Worm (Caenorhabditis elegans) whole organism, young adult: ENCODE measurements around the gene Y38E10A.17.

Experiments
- B0261.1 ChIP-seq: sonication (generic microtip); optimal IDR thresholded peaks from 2 replicates; lab custom pipeline; 2016; ENCODE audit warnings: mild to moderate bottlenecking, missing genetic modification characterization, moderate library complexity, missing compliant biosample characterization
- B0336.3 ChIP-seq: fragments of 200-800 bp; sonication (Bioruptor generic); IDR thresholded peaks from 2 replicates; pipeline ENCODE4 v1.3.6; 2022; ENCODE audit warnings: missing genetic modification characterization, missing compliant biosample characterization
- C06A6.2 ChIP-seq: fragments of 200-800 bp; sonication (Bioruptor generic); conservative IDR thresholded peaks from 2 replicates; pipeline ENCODE4 v1.3.6; 2022; ENCODE audit warnings: missing genetic modification characterization, missing compliant biosample characterization
- C17E4.6 ChIP-seq: fragments of 200-800 bp; sonication (Bioruptor generic); IDR thresholded peaks from 2 replicates; pipeline ENCODE4 v1.3.6; 2022; ENCODE audit warnings: missing genetic modification reagents, missing genetic modification characterization, missing compliant biosample characterization
- F37B4.10 ChIP-seq: fragments of 200-800 bp; sonication (Bioruptor generic); IDR thresholded peaks from 2 replicates; pipeline ENCODE4 v1.3.6; 2022; ENCODE audit warnings: missing genetic modification characterization, missing compliant biosample characterization
- F49E8.2 ChIP-seq: sonication (generic microtip); optimal IDR thresholded peaks from 3 replicates; lab custom pipeline; 2017; ENCODE audit warnings: missing genetic modification characterization, mild to moderate bottlenecking, missing compliant biosample characterization, antibody characterized with exemption, moderate library complexity; ENCODE audit not compliant: insufficient read depth
- F55B11.4 ChIP-seq: sonication (generic microtip); optimal IDR thresholded peaks from 2 replicates; lab custom pipeline; 2016; ENCODE audit warnings: missing compliant biosample characterization, missing genetic modification characterization, borderline replicate concordance; ENCODE audit not compliant: insufficient read depth
- F57A8.1 ChIP-seq: fragments of 200-800 bp; sonication (Bioruptor generic); optimal IDR thresholded peaks from 2 replicates; lab custom pipeline; 2018; ENCODE audit warnings: mild to moderate bottlenecking, missing genetic modification characterization, moderate library complexity, missing compliant biosample characterization
- K11D2.4 ChIP-seq: fragments of 200-800 bp; sonication (Bioruptor generic); IDR thresholded peaks from 2 replicates; pipeline ENCODE4 v1.3.6; 2022; ENCODE audit warnings: missing genetic modification reagents, missing genetic modification characterization, missing compliant biosample characterization
- T07F8.4 ChIP-seq: sonication (generic microtip); optimal IDR thresholded peaks from 2 replicates; lab custom pipeline; 2016; ENCODE audit warnings: mild to moderate bottlenecking, missing genetic modification characterization, moderate library complexity, missing compliant biosample characterization
- Y53F4B.3 ChIP-seq: fragments of 200-800 bp; sonication (Bioruptor generic); IDR thresholded peaks from 2 replicates; pipeline ENCODE4 v1.3.6; 2022; ENCODE audit warnings: missing genetic modification reagents, missing genetic modification characterization, missing compliant biosample characterization
- Y56A3A.18 ChIP-seq: fragments of 200-800 bp; sonication (Bioruptor generic); IDR thresholded peaks from 2 replicates; pipeline ENCODE4 v1.3.6; 2022; ENCODE audit warnings: missing genetic modification reagents, missing genetic modification characterization, missing compliant biosample characterization
- Y79H2A.3 ChIP-seq: fragments of 200-800 bp; sonication (Bioruptor generic); conservative IDR thresholded peaks from 2 replicates; pipeline ENCODE4 v1.3.6; 2022; ENCODE audit warnings: missing genetic modification reagents, missing genetic modification characterization, missing compliant biosample characterization
- attf-5 ChIP-seq: fragments of 200-800 bp; sonication (Bioruptor generic); optimal IDR thresholded peaks from 2 replicates; lab custom pipeline; 2018; ENCODE audit warnings: mild to moderate bottlenecking, missing genetic modification characterization, missing compliant biosample characterization
- attf-6 ChIP-seq: fragments of 200-800 bp; sonication (Bioruptor generic); IDR thresholded peaks from 2 replicates; pipeline ENCODE4 v1.3.6; 2022; ENCODE audit warnings: missing genetic modification reagents, missing genetic modification characterization, missing compliant biosample characterization
- bed-1 ChIP-seq: fragments of 200-800 bp; sonication (Bioruptor generic); IDR thresholded peaks from 2 replicates; pipeline ENCODE4 v1.3.6; 2022; ENCODE audit warnings: missing genetic modification reagents, missing genetic modification characterization, missing compliant biosample characterization
- bed-2 ChIP-seq: fragments of 200-800 bp; sonication (Bioruptor generic); IDR thresholded peaks from 2 replicates; pipeline ENCODE4 v1.3.6; 2022; ENCODE audit warnings: missing genetic modification reagents, missing genetic modification characterization, missing compliant biosample characterization
- ceh-100 ChIP-seq: fragments of 200-800 bp; sonication (Bioruptor generic); IDR thresholded peaks from 2 replicates; pipeline ENCODE4 v1.3.6; 2022; ENCODE audit warnings: missing genetic modification reagents, missing genetic modification characterization, missing compliant biosample characterization
- ceh-58 ChIP-seq: fragments of 200-800 bp; sonication (Bioruptor generic); IDR thresholded peaks from 2 replicates; pipeline ENCODE4 v1.3.6; 2022; ENCODE audit warnings: missing genetic modification characterization, missing compliant biosample characterization
- ceh-91 ChIP-seq: fragments of 200-800 bp; sonication (Bioruptor generic); IDR thresholded peaks from 2 replicates; pipeline ENCODE4 v1.3.6; 2022; ENCODE audit warnings: missing genetic modification reagents, missing genetic modification characterization, missing compliant biosample characterization
- die-1 ChIP-seq: sonication (generic microtip); optimal IDR thresholded peaks from 2 replicates; lab custom pipeline; 2016; ENCODE audit warnings: missing genotype, mild to moderate bottlenecking, missing genetic modification characterization, missing compliant biosample characterization
- dpff-1 ChIP-seq: sonication (generic microtip); optimal IDR thresholded peaks from 2 replicates; lab custom pipeline; 2017; ENCODE audit warnings: mild to moderate bottlenecking, missing genetic modification characterization, missing compliant biosample characterization
- efl-1 ChIP-seq: fragments of 150-350 bp; optimal IDR thresholded peaks from 2 replicates; lab custom pipeline; 2014; ENCODE audit warnings: missing biosample characterization, missing genetic modification reagents, missing genetic modification characterization
- egl-44 ChIP-seq: fragments of 200-800 bp; sonication (Bioruptor generic); IDR thresholded peaks from 2 replicates; pipeline ENCODE4 v1.3.6; 2022; ENCODE audit warnings: missing genetic modification reagents, missing genetic modification characterization, missing compliant biosample characterization
- egrh-3 ChIP-seq: fragments of 200-800 bp; sonication (Bioruptor generic); IDR thresholded peaks from 2 replicates; pipeline ENCODE4 v1.3.6; 2022; ENCODE audit warnings: missing genetic modification reagents, missing genetic modification characterization, missing compliant biosample characterization
- ekl-4 ChIP-seq: fragments of 200-800 bp; sonication (Bioruptor generic); IDR thresholded peaks from 2 replicates; pipeline ENCODE4 v1.3.6; 2022; ENCODE audit warnings: missing genetic modification reagents, missing genetic modification characterization, missing compliant biosample characterization
- hsf-1 ChIP-seq: fragments of 200-800 bp; sonication (Bioruptor generic); IDR thresholded peaks from 2 replicates; pipeline ENCODE4 v1.3.6; 2022; ENCODE audit warnings: missing genetic modification reagents, missing genetic modification characterization, missing compliant biosample characterization
- lag-1 ChIP-seq: fragments of 200-800 bp; sonication (Bioruptor generic); IDR thresholded peaks from 2 replicates; pipeline ENCODE4 v1.3.6; 2022; ENCODE audit warnings: missing genetic modification reagents, missing genetic modification characterization, missing compliant biosample characterization
- let-526 ChIP-seq: fragments of 200-800 bp; sonication (Bioruptor generic); IDR thresholded peaks from 2 replicates; pipeline ENCODE4 v1.3.6; 2022; ENCODE audit warnings: missing genetic modification reagents, missing genetic modification characterization, missing compliant biosample characterization
- lin-26 ChIP-seq: fragments of 200-800 bp; sonication (Bioruptor generic); IDR thresholded peaks from 2 replicates; pipeline ENCODE4 v1.3.6; 2022; ENCODE audit warnings: missing genetic modification reagents, missing genetic modification characterization, missing compliant biosample characterization
- lin-35 ChIP-seq, 3 experiments: fragments of 150-350 bp in 2 of 3; sonication (generic microtip) in 1 of 3; optimal IDR thresholded peaks; 2 replicates each; lab custom pipeline; 2014 to 2018; ENCODE audit warnings: missing biosample characterization in 3 of 3, missing genetic modification characterization in 3 of 3, missing genetic modification reagents in 3 of 3
- madf-10 ChIP-seq: sonication (generic microtip); optimal IDR thresholded peaks from 2 replicates; lab custom pipeline; 2016; ENCODE audit warnings: mild to moderate bottlenecking, missing genetic modification characterization, missing compliant biosample characterization
- madf-3 ChIP-seq: fragments of 200-800 bp; sonication (Bioruptor generic); IDR thresholded peaks from 2 replicates; pipeline ENCODE4 v1.3.6; 2022; ENCODE audit warnings: missing genetic modification reagents, missing genetic modification characterization, missing compliant biosample characterization
- mel-28 ChIP-seq: sonication (generic microtip); optimal IDR thresholded peaks from 2 replicates; lab custom pipeline; 2016; ENCODE audit warnings: borderline replicate concordance, mild to moderate bottlenecking, missing genetic modification characterization, missing compliant biosample characterization
- mes-4 ChIP-seq: sonication (generic microtip); optimal IDR thresholded peaks from 2 replicates; lab custom pipeline; 2016; ENCODE audit warnings: missing genotype, missing genetic modification characterization, missing compliant biosample characterization
- nfya-2 ChIP-seq: fragments of 200-800 bp; sonication (Bioruptor generic); IDR thresholded peaks from 2 replicates; pipeline ENCODE4 v1.3.6; 2022; ENCODE audit warnings: missing genetic modification reagents, missing genetic modification characterization, missing compliant biosample characterization
- nhr-179 ChIP-seq: sonication (generic microtip); optimal IDR thresholded peaks from 2 replicates; lab custom pipeline; 2016; ENCODE audit warnings: mild to moderate bottlenecking, missing genetic modification characterization, missing compliant biosample characterization
- nhr-27 ChIP-seq: fragments of 200-800 bp; sonication (Bioruptor generic); optimal IDR thresholded peaks from 2 replicates; lab custom pipeline; 2018; ENCODE audit warnings: mild to moderate bottlenecking, missing genetic modification characterization, moderate library complexity, missing compliant biosample characterization
- rcor-1 ChIP-seq: fragments of 200-800 bp; sonication (Bioruptor generic); IDR thresholded peaks from 2 replicates; pipeline ENCODE4 v1.3.6; 2022; ENCODE audit warnings: missing genetic modification reagents, missing genetic modification characterization, missing compliant biosample characterization
- somi-1 ChIP-seq: fragments of 200-800 bp; sonication (Bioruptor generic); optimal IDR thresholded peaks from 2 replicates; lab custom pipeline; 2018; ENCODE audit warnings: mild to moderate bottlenecking, missing genetic modification characterization, missing compliant biosample characterization
- sptf-2 ChIP-seq: fragments of 200-800 bp; sonication (Bioruptor generic); optimal IDR thresholded peaks from 2 replicates; lab custom pipeline; 2018; ENCODE audit warnings: mild to moderate bottlenecking, missing genetic modification characterization, missing compliant biosample characterization
- tbp1 ChIP-seq: fragments of 200-800 bp; sonication (Bioruptor generic); optimal IDR thresholded peaks from 2 replicates; lab custom pipeline; 2018; ENCODE audit warnings: mild to moderate bottlenecking, missing genetic modification characterization, missing compliant biosample characterization
- xnd-1 ChIP-seq: sonication (generic microtip); optimal IDR thresholded peaks from 2 replicates; lab custom pipeline; 2016; ENCODE audit warnings: missing genotype, missing genetic modification reagents, missing genetic modification characterization, missing compliant biosample characterization
- ztf-18 ChIP-seq: sonication (generic microtip); optimal IDR thresholded peaks from 2 replicates; lab custom pipeline; 2016; ENCODE audit warnings: missing genotype, mild to moderate bottlenecking, missing genetic modification characterization, missing compliant biosample characterization
- ztf-22 ChIP-seq: fragments of 200-800 bp; sonication (Bioruptor generic); optimal IDR thresholded peaks from 2 replicates; lab custom pipeline; 2018; ENCODE audit warnings: mild to moderate bottlenecking, missing genetic modification characterization, moderate library complexity, missing compliant biosample characterization
- ztf-28 ChIP-seq: fragments of 200-800 bp; sonication (Bioruptor generic); IDR thresholded peaks from 2 replicates; pipeline ENCODE4 v1.3.6; 2022; ENCODE audit warnings: missing genetic modification reagents, missing genetic modification characterization, missing compliant biosample characterization
- ztf-6 ChIP-seq: fragments of 200-800 bp; sonication (Bioruptor generic); IDR thresholded peaks from 2 replicates; pipeline ENCODE4 v1.3.6; 2022; ENCODE audit warnings: missing genetic modification reagents, missing genetic modification characterization, missing compliant biosample characterization

Gene Y38E10A.17

ce11 chrII:12677975-12678866, 43.6 kb upstream of the Y38E10A.17 start (continued):
- TF ChIP-seq ceh-100 (GFP tag; lab: Robert Waterston, UW) (peak; percentile 55), Y56A3A.18 (peak; percentile 74), C17E4.6 (GFP tag; lab: Robert Waterston, UW) (peak; percentile 52; the same call in 1 of the 2 replicates), tbp1 (GFP tag; lab: Kevin White, UChicago) (peak; percentile 92), Y79H2A.3 (GFP tag; lab: Robert Waterston, UW) (no peak), nhr-27 (tag; lab: Kevin White, UChicago) (peak; percentile 63), bed-1 (GFP tag; lab: Robert Waterston, UW) (no peak), die-1 (tag; lab: Kevin White, UChicago) (peak; percentile 82), egrh-3 (GFP tag; lab: Robert Waterston, UW) (no peak), B0336.3 (GFP tag; lab: Robert Waterston, UW) (peak; percentile 76), mel-28 (tag; lab: Kevin White, UChicago) (no peak), ztf-28 (GFP tag; lab: Robert Waterston, UW) (no peak), ceh-91 (GFP tag; lab: Robert Waterston, UW) (peak; percentile 56; the same call in 1 of the 2 replicates), ztf-6 (GFP tag; lab: Robert Waterston, UW) (0 out of 2 replicates have a peak, but pooled peaks have one; percentile 6), F37B4.10 (GFP tag; lab: Robert Waterston, UW) (0 out of 2 replicates have a peak, but pooled peaks have one; percentile 25), madf-10 (tag; lab: Kevin White, UChicago) (peak; percentile 54), sptf-2 (GFP tag; lab: Kevin White, UChicago) (no peak), ztf-18 (tag; lab: Kevin White, UChicago) (peak; percentile 66), lin-26 (GFP tag; lab: Robert Waterston, UW) (peak; percentile 92), egl-44 (no peak), hsf-1 (GFP tag; lab: Robert Waterston, UW) (peak; percentile 97), lag-1 (GFP tag; lab: Robert Waterston, UW) (no peak), ceh-58 (GFP tag; lab: Robert Waterston, UW) (0 out of 2 replicates have a peak, but pooled peaks have one; percentile 77), bed-2 (GFP tag; lab: Robert Waterston, UW) (0 out of 2 replicates have a peak, but pooled peaks have one; percentile 20), nfya-2 (GFP tag; lab: Robert Waterston, UW) (no peak), ztf-22 (GFP tag; lab: Kevin White, UChicago) (no peak), xnd-1 (tag; lab: Kevin White, UChicago) (no peak), T07F8.4 (tag; lab: Kevin White, UChicago) (peak; percentile 53), F49E8.2 (peak; percentile 46), F55B11.4 (tag; lab: Kevin White, UChicago) (no peak), mes-4 (tag; lab: Kevin White, UChicago) (peak; percentile 75), C06A6.2 (no peak), attf-6 (GFP tag; lab: Robert Waterston, UW) (0 out of 2 replicates have a peak, but pooled peaks have one; percentile 28), somi-1 (no peak), K11D2.4 (peak; percentile 53), F57A8.1 (GFP tag; lab: Kevin White, UChicago) (no peak), let-526 (GFP tag; lab: Robert Waterston, UW) (no peak), rcor-1 (GFP tag; lab: Robert Waterston, UW) (peak; percentile 56), dpff-1 (tag; lab: Kevin White, UChicago) (no peak), lin-35 (GFP tag; optimal IDR thresholded peaks at IDR 0.05; lab: Kevin White, UChicago) (peak in 1 of 3 experiments; percentile 38), efl-1 (GFP tag; lab: Kevin White, UChicago) (peak; percentile 39), nhr-179 (tag; lab: Kevin White, UChicago) (no peak), B0261.1 (tag; lab: Kevin White, UChicago) (peak; percentile 80), madf-3 (GFP tag; lab: Robert Waterston, UW) (no peak), Y53F4B.3 (GFP tag; lab: Robert Waterston, UW) (no peak), attf-5 (GFP tag; lab: Kevin White, UChicago) (peak; percentile 86), ekl-4 (GFP tag; lab: Robert Waterston, UW) (peak; percentile 50; the same call in 1 of the 2 replicates)
